Fruit fly (Drosophila melanogaster): Measurements from ENCODE around the gene CG6978.

DNA sequence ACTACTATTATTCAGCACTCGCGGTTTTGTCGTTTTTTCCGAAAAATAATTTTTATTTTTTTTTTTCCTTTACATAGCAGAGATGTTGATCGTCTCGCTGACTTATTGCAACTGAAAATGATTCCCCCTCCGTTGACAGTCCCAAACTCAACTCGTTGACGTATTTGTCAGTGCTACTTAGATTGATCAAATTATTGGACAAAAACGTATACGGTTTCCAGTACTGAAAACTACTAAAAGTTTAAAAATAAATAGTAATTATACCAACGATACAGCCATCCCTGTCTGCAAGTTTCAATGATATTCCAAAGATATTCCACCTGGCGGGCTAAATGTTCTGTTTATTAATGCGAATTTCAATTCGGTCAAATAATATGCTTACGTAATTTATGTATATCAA lies 20.9 kb downstream of the CG6978 start, which contains the start of gene CG2861:
- TF ChIP-seq psq (GFP tag; optimal IDR thresholded peaks at IDR 0.05), result no peak
- no peak for TF ChIP-seq Dfd (GFP tag; optimal IDR thresholded peaks at IDR 0.05)
- TF ChIP-seq br (GFP tag; optimal IDR thresholded peaks at IDR 0.05), result no peak
- no peak for TF ChIP-seq ey (GFP tag; optimal IDR thresholded peaks at IDR 0.05)
- TF ChIP-seq Hr78 (GFP tag; optimal IDR thresholded peaks at IDR 0.05), result no peak
- TF ChIP-seq Abd-B (GFP tag; optimal IDR thresholded peaks at IDR 0.05), result no peak
- no peak for TF ChIP-seq fru (GFP tag; optimal IDR thresholded peaks at IDR 0.05)
